Worm (Caenorhabditis elegans): ENCODE results near the gene cku-80.
"Not testable (repeated sequence)": the region's sequence is repeated elsewhere in the genome, so short reads cannot be mapped to it uniquely, and the experiment has no call there.

DNA sequence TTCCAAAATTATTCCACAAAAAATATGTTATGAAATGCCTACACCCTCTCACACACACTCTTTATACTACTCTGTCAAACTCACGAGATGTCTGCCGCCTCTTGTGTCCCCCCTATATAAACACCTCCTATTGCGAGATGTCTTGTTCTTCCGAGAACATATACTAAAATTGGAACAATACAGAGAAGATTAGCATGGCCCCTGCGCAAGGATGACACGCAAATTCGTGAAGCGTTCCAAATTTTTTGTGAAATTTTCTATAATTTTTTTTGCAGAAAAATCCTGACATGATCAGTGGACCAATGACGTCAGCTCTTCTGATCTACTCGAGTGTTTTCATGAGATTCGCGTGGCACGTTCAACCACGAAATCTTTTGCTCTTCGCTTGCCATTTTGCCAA lies 5.6 kb upstream of the cku-80 start:
- not testable (repeated sequence) for TF ChIP-seq nhr-179 (tag; optimal IDR thresholded peaks at IDR 0.05); nfya-1 (tag; optimal IDR thresholded peaks at IDR 0.05; ENCODE audit: borderline replicate concordance, insufficient read depth); sdz-38 (tag; optimal IDR thresholded peaks at IDR 0.05)
- peak; percentile 28 for TF ChIP-seq gei-17 (GFP tag; optimal IDR thresholded peaks at IDR 0.05)

All from whole organism, young adult.